Worm (Caenorhabditis elegans) whole organism, L2 larva: ENCODE data around the gene hap-1.

ENCODE experiments used
- C34F6.9 ChIP-seq: fragments of 150-350 bp; optimal IDR thresholded peaks from 2 replicates; lab custom pipeline; 2014; ENCODE audit warnings: missing biosample characterization, missing genetic modification characterization
- F13H6.1 ChIP-seq: sonication (generic microtip); optimal IDR thresholded peaks from 2 replicates; lab custom pipeline; 2016; ENCODE audit warnings: missing genetic modification characterization, missing compliant biosample characterization
- R02D3.7 ChIP-seq: fragments of 150-350 bp; optimal IDR thresholded peaks from 2 replicates; lab custom pipeline; 2014; ENCODE audit warnings: missing biosample characterization, missing genetic modification characterization
- Y55F3AM.14 ChIP-seq: fragments of 200-800 bp; sonication (Bioruptor generic); optimal IDR thresholded peaks from 2 replicates; lab custom pipeline; 2018; ENCODE audit warnings: mild to moderate bottlenecking, missing genetic modification characterization, missing compliant biosample characterization
- ZK546.5 ChIP-seq: sonication (generic microtip); optimal IDR thresholded peaks from 2 replicates; lab custom pipeline; 2017; ENCODE audit warnings: missing biosample characterization, missing genetic modification characterization
- alr-1 ChIP-seq: fragments of 150-350 bp; optimal IDR thresholded peaks from 2 replicates; lab custom pipeline; 2014; ENCODE audit warnings: missing biosample characterization, missing genetic modification characterization
- blmp-1 ChIP-seq: sonication (generic microtip); optimal IDR thresholded peaks from 2 replicates; lab custom pipeline; 2017; ENCODE audit warnings: missing genetic modification characterization, mild to moderate bottlenecking, missing compliant biosample characterization, antibody characterized with exemption, moderate library complexity; ENCODE audit not compliant: insufficient read depth
- ceh-16 ChIP-seq: fragments of 150-350 bp; optimal IDR thresholded peaks from 2 replicates; lab custom pipeline; 2014; ENCODE audit warnings: missing biosample characterization, missing genetic modification characterization
- ceh-82 ChIP-seq: fragments of 150-350 bp; optimal IDR thresholded peaks from 2 replicates; lab custom pipeline; 2014; ENCODE audit warnings: missing biosample characterization, missing genetic modification characterization
- crh-2 ChIP-seq: sonication (generic microtip); optimal IDR thresholded peaks from 2 replicates; lab custom pipeline; 2017; ENCODE audit warnings: missing biosample characterization, missing genetic modification characterization
- egl-27 ChIP-seq: sonication (generic microtip); optimal IDR thresholded peaks from 3 replicates; lab custom pipeline; 2017; ENCODE audit warnings: missing biosample characterization, missing genetic modification reagents, missing genetic modification characterization
- elt-1 ChIP-seq: fragments of 150-350 bp; optimal IDR thresholded peaks from 2 replicates; lab custom pipeline; 2014; ENCODE audit warnings: missing biosample characterization, missing genetic modification characterization
- elt-3 ChIP-seq: sonication (generic microtip); optimal IDR thresholded peaks from 2 replicates; lab custom pipeline; 2017; ENCODE audit warnings: missing biosample characterization, missing genetic modification characterization
- fos-1 ChIP-seq: fragments of 150-350 bp; optimal IDR thresholded peaks from 2 replicates; lab custom pipeline; 2014; ENCODE audit warnings: missing biosample characterization, missing genetic modification characterization
- gmeb-1 ChIP-seq: fragments of 150-350 bp; optimal IDR thresholded peaks from 2 replicates; lab custom pipeline; 2014; ENCODE audit warnings: missing biosample characterization, missing genetic modification characterization
- lin-11 ChIP-seq: fragments of 150-350 bp; sonication (generic microtip); optimal IDR thresholded peaks from 2 replicates; lab custom pipeline; 2014; ENCODE audit warnings: missing biosample characterization, missing genetic modification characterization, inconsistent platforms, mixed read lengths
- lin-13 ChIP-seq: fragments of 150-350 bp; optimal IDR thresholded peaks from 2 replicates; lab custom pipeline; 2014; ENCODE audit warnings: missing biosample characterization, missing genetic modification reagents, missing genetic modification characterization
- lin-39 ChIP-seq: fragments of 150-350 bp; optimal IDR thresholded peaks from 2 replicates; lab custom pipeline; 2014; ENCODE audit warnings: missing biosample characterization, missing genetic modification reagents, missing genetic modification characterization
- lsy-2 ChIP-seq, 2 experiments: fragments of 150-350 bp in 1 of 2; sonication (generic microtip) in 1 of 2; optimal IDR thresholded peaks; 2 replicates each; lab custom pipeline; 2014 to 2017; ENCODE audit warnings: missing biosample characterization in 2 of 2, missing genetic modification characterization in 2 of 2
- mab-5 ChIP-seq: fragments of 150-350 bp; optimal IDR thresholded peaks from 2 replicates; lab custom pipeline; 2014; ENCODE audit warnings: missing biosample characterization, missing genetic modification characterization
- mbf-1 ChIP-seq: sonication (generic microtip); optimal IDR thresholded peaks from 2 replicates; lab custom pipeline; 2017; ENCODE audit warnings: missing biosample characterization, missing genetic modification characterization
- nhr-11 ChIP-seq: fragments of 150-350 bp; optimal IDR thresholded peaks from 2 replicates; lab custom pipeline; 2014; ENCODE audit warnings: missing biosample characterization, missing genetic modification characterization
- nhr-12 ChIP-seq: fragments of 150-350 bp; optimal IDR thresholded peaks from 2 replicates; lab custom pipeline; 2014; ENCODE audit warnings: missing biosample characterization, missing genetic modification characterization
- nhr-129 ChIP-seq: fragments of 150-350 bp; optimal IDR thresholded peaks from 2 replicates; lab custom pipeline; 2014; ENCODE audit warnings: missing biosample characterization, missing genetic modification characterization
- nhr-21 ChIP-seq: fragments of 150-350 bp; optimal IDR thresholded peaks from 2 replicates; lab custom pipeline; 2014; ENCODE audit warnings: missing biosample characterization, missing genetic modification characterization
- nhr-23 ChIP-seq: fragments of 150-350 bp; optimal IDR thresholded peaks from 2 replicates; lab custom pipeline; 2014; ENCODE audit warnings: missing biosample characterization, missing genetic modification reagents, missing genetic modification characterization
- nhr-237 ChIP-seq: fragments of 150-350 bp; optimal IDR thresholded peaks from 2 replicates; lab custom pipeline; 2014; ENCODE audit warnings: missing biosample characterization, missing genetic modification characterization
- nhr-25 ChIP-seq: fragments of 150-350 bp; sonication (generic microtip); optimal IDR thresholded peaks from 3 replicates; lab custom pipeline; 2014; ENCODE audit warnings: missing biosample characterization, missing genetic modification characterization
- nhr-77 ChIP-seq: fragments of 150-350 bp; optimal IDR thresholded peaks from 2 replicates; lab custom pipeline; 2014; ENCODE audit warnings: missing biosample characterization, missing genetic modification characterization
- peb-1 ChIP-seq: fragments of 150-350 bp; optimal IDR thresholded peaks from 2 replicates; lab custom pipeline; 2014; ENCODE audit warnings: missing biosample characterization, missing genetic modification characterization
- sem-4 ChIP-seq: fragments of 150-350 bp; optimal IDR thresholded peaks from 2 replicates; lab custom pipeline; 2014; ENCODE audit warnings: missing biosample characterization, missing genetic modification reagents, missing genetic modification characterization
- skn-1 ChIP-seq: sonication (generic microtip); optimal IDR thresholded peaks from 2 replicates; lab custom pipeline; 2017; ENCODE audit warnings: missing biosample characterization, missing genetic modification characterization
- sma-3 ChIP-seq: sonication (generic microtip); optimal IDR thresholded peaks from 2 replicates; lab custom pipeline; 2016; ENCODE audit warnings: missing genetic modification reagents, missing genetic modification characterization, missing compliant biosample characterization
- sma-9 ChIP-seq, 2 experiments: fragments of 150-350 bp in 1 of 2; sonication (generic microtip) in 1 of 2; optimal IDR thresholded peaks; 2 replicates each; lab custom pipeline; 2014 to 2016; ENCODE audit warnings: missing genetic modification characterization in 2 of 2, mild to moderate bottlenecking in 1 of 2, missing biosample characterization in 1 of 2, missing compliant biosample characterization in 1 of 2, missing genetic modification reagents in 1 of 2, moderate library complexity in 1 of 2
- snpc-4 ChIP-seq: fragments of 150-350 bp; optimal IDR thresholded peaks from 2 replicates; lab custom pipeline; 2014; ENCODE audit warnings: missing biosample characterization, missing genetic modification characterization
- unc-39 ChIP-seq: fragments of 150-350 bp; optimal IDR thresholded peaks from 2 replicates; lab custom pipeline; 2014; ENCODE audit warnings: missing biosample characterization, missing genetic modification characterization
- unc-55 ChIP-seq: fragments of 150-350 bp; sonication (generic microtip); optimal IDR thresholded peaks from 3 replicates; lab custom pipeline; 2014; ENCODE audit warnings: missing biosample characterization, missing genetic modification reagents, missing genetic modification characterization
- unc-62 ChIP-seq: fragments of 150-350 bp; optimal IDR thresholded peaks from 2 replicates; lab custom pipeline; 2014; ENCODE audit warnings: missing biosample characterization, missing genetic modification reagents, missing genetic modification characterization
- zag-1 ChIP-seq: fragments of 150-350 bp; optimal IDR thresholded peaks from 2 replicates; lab custom pipeline; 2014; ENCODE audit warnings: missing biosample characterization, missing genetic modification characterization
- ztf-1 ChIP-seq: fragments of 200-800 bp; sonication (Bioruptor generic); conservative IDR thresholded peaks from 2 replicates; pipeline ENCODE4 v1.3.6; 2022; ENCODE audit warnings: missing genetic modification characterization, missing compliant biosample characterization
- ztf-11 ChIP-seq: sonication (generic microtip); optimal IDR thresholded peaks from 2 replicates; lab custom pipeline; 2017; ENCODE audit warnings: missing biosample characterization, missing genetic modification characterization
- ztf-4 ChIP-seq: fragments of 150-350 bp; optimal IDR thresholded peaks from 2 replicates; lab custom pipeline; 2014; ENCODE audit warnings: missing biosample characterization, missing genetic modification characterization

The hap-1 gene

DNA sequence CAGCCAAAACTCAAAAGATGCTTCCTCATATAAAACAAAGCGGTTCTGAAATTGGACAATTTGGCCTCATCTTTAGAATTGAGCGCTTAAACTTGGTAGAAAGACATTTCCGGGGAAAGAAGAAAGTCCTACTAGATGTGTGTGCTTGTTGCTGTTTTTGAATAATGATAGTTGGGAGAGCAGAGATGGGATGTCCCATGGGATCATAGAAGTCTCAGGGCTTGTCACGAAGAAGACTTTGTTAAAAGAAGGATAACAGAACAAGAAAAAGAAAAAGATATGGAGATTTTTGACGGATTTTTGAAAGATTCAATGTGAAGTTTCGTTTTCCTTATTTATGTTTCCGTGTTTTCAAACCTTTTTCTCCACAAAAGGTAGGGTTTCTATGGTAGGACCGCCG is 45.1 kb upstream of the hap-1 start, which contains the start of gene ZC155.2:
ZC155.2 (plus strand) TSS at position 301 of the 400 bp plus-strand sequence.
- peak; percentile 23 for TF ChIP-seq mab-5 (tag; lab: Kevin White, UChicago)
- TF ChIP-seq unc-55 (GFP tag; lab: Kevin White, UChicago) = no peak
- no peak for TF ChIP-seq ztf-11
- TF ChIP-seq lsy-2 (tag; optimal IDR thresholded peaks at IDR 0.05; lab: Kevin White, UChicago) = no peak
- no peak for TF ChIP-seq zag-1 (tag; lab: Kevin White, UChicago)
- no peak for TF ChIP-seq sma-3 (GFP tag; lab: Kevin White, UChicago)
- TF ChIP-seq alr-1 (tag; lab: Kevin White, UChicago) = no peak
- TF ChIP-seq unc-39 (tag; lab: Kevin White, UChicago) = no peak

DNA sequence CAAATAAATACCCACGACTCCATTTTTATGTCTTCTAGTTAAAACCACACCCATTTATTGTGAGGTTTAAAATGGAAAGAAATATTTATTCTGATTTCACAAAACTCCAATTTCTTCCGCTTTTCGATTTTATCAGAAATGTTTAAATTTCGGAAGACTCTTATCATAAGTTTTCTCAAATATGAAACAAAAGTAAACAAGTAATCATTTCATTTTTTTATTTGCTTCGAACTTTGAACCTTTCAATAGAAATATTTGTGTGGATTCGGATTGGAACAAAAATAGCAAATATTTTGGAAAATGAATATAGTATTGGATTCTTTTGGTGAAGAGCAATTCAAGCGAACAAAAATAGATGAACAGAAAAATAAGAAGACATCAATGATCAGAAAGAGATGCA is 41.9 kb upstream of the hap-1 start:
- TF ChIP-seq sma-9 (GFP tag; optimal IDR thresholded peaks at IDR 0.05; lab: Kevin White, UChicago) (no peak), sma-9 (tag; optimal IDR thresholded peaks at IDR 0.05; lab: Kevin White, UChicago) (no peak), sma-3 (GFP tag; lab: Kevin White, UChicago) (no peak), nhr-237 (tag; lab: Kevin White, UChicago) (no peak), elt-1 (tag; lab: Kevin White, UChicago) (no peak), ztf-11 (no peak), lin-13 (GFP tag; lab: Kevin White, UChicago) (no peak), Y55F3AM.14 (GFP tag; lab: Kevin White, UChicago) (no peak), unc-39 (tag; lab: Kevin White, UChicago) (no peak), ceh-16 (tag; lab: Kevin White, UChicago) (no peak), elt-3 (tag; lab: Kevin White, UChicago) (no peak), blmp-1 (tag; lab: Kevin White, UChicago) (no peak), F13H6.1 (tag; lab: Kevin White, UChicago) (no peak), lsy-2 (tag; optimal IDR thresholded peaks at IDR 0.05; lab: Kevin White, UChicago) (no peak), snpc-4 (tag; lab: Kevin White, UChicago) (no peak), zag-1 (tag; lab: Kevin White, UChicago) (no peak), nhr-11 (tag; lab: Kevin White, UChicago) (no peak), nhr-21 (tag; lab: Kevin White, UChicago) (no peak)
- TF ChIP-seq, all 48 proteins: peak for 0

DNA sequence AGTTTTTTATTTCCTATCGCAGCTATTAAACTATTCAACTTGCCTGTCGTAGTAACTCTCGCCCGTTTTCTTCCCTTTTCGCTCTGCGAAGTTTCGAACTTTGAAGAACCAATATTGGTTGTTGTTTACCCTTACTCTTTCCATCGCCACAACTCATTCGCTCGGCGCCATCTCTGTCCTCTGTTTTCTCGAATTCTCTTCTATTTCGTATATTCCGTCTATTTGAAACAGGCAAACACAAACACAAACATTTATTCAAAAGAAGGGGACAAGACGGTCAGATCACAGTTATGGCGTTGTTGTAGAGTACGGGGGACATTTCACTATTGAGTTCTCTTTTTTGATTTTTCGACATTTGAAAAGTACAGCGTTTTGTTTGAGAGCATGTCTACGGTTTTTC is 41.0 kb upstream of the hap-1 start:
- no peak for TF ChIP-seq mab-5 (tag; lab: Kevin White, UChicago)
- peak; percentile 62 for TF ChIP-seq nhr-129 (tag; lab: Kevin White, UChicago)
- TF ChIP-seq nhr-77 (tag; lab: Kevin White, UChicago) = no peak
- TF ChIP-seq peb-1 (tag; lab: Kevin White, UChicago) = no peak
- no peak for TF ChIP-seq Y55F3AM.14 (GFP tag; lab: Kevin White, UChicago)
- TF ChIP-seq gmeb-1 = no peak
- TF ChIP-seq F13H6.1 (tag; lab: Kevin White, UChicago) = peak; percentile 60
- TF ChIP-seq lin-13 (GFP tag; lab: Kevin White, UChicago) = no peak
- no peak for TF ChIP-seq unc-62 (GFP tag; lab: Kevin White, UChicago)
- no peak for TF ChIP-seq C34F6.9 (tag; lab: Kevin White, UChicago)

DNA sequence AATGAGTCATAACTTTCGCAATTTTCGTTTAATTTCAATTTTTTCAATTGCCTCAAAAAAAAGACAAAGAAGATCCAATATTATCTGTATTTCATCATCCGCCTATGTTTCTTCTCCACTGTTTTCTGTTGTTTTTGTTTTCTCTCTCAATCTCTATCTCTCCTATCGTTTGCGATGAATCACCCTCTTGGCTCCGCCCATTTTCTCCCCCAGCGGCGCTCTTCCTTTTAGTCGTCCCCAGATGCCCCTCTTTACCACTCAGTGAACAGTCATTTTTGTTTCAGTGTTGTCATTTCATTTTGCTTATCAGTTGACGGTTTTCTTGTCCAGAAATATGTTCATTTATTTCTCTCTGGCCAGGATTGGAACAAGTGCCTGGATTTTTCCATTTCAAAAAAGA is 38.8 kb upstream of the hap-1 start:
- TF ChIP-seq sem-4 (tag; lab: Kevin White, UChicago) = no peak
- peak; percentile 63 for TF ChIP-seq unc-55 (GFP tag; lab: Kevin White, UChicago)
- TF ChIP-seq ztf-1 (GFP tag; lab: Robert Waterston, UW) = no peak
- no peak for TF ChIP-seq nhr-237 (tag; lab: Kevin White, UChicago)
- no peak for TF ChIP-seq ceh-16 (tag; lab: Kevin White, UChicago)
- TF ChIP-seq snpc-4 (tag; lab: Kevin White, UChicago) = no peak
- TF ChIP-seq egl-27 (tag; lab: Kevin White, UChicago) = no peak
- no peak for TF ChIP-seq R02D3.7 (tag; lab: Kevin White, UChicago)
- TF ChIP-seq lin-13 (GFP tag; lab: Kevin White, UChicago) = no peak
- TF ChIP-seq lin-11 = no peak
- TF ChIP-seq lin-39 (tag; lab: Kevin White, UChicago) = no peak
- TF ChIP-seq C34F6.9 (tag; lab: Kevin White, UChicago) = peak; percentile 51
- TF ChIP-seq fos-1 (tag; lab: Kevin White, UChicago) = peak; percentile 94
- TF ChIP-seq nhr-25 (tag; lab: Kevin White, UChicago) = no peak
- no peak for TF ChIP-seq skn-1 (tag; lab: Kevin White, UChicago)
- TF ChIP-seq crh-2 = no peak
- TF ChIP-seq lsy-2 (tag; optimal IDR thresholded peaks at IDR 0.05; lab: Kevin White, UChicago) = no peak
- TF ChIP-seq ztf-4 (tag; lab: Kevin White, UChicago) = no peak
- TF ChIP-seq sma-3 (GFP tag; lab: Kevin White, UChicago) = peak; percentile 47
- no peak for TF ChIP-seq ceh-82
- no peak for TF ChIP-seq nhr-23 (tag; lab: Kevin White, UChicago)
- TF ChIP-seq nhr-129 (tag; lab: Kevin White, UChicago) = peak; percentile 61
- TF ChIP-seq ZK546.5 = no peak
- TF ChIP-seq unc-62 (GFP tag; lab: Kevin White, UChicago) = no peak
- no peak for TF ChIP-seq peb-1 (tag; lab: Kevin White, UChicago)
- no peak for TF ChIP-seq nhr-21 (tag; lab: Kevin White, UChicago)
- no peak for TF ChIP-seq gmeb-1
- TF ChIP-seq mbf-1 = no peak
- TF ChIP-seq nhr-11 (tag; lab: Kevin White, UChicago) = no peak
- no peak for TF ChIP-seq F13H6.1 (tag; lab: Kevin White, UChicago)
- TF ChIP-seq zag-1 (tag; lab: Kevin White, UChicago) = no peak
- TF ChIP-seq nhr-12 = no peak
